Worm (Caenorhabditis elegans): ENCODE data around the gene srg-32.

The srg-32 gene

DNA sequence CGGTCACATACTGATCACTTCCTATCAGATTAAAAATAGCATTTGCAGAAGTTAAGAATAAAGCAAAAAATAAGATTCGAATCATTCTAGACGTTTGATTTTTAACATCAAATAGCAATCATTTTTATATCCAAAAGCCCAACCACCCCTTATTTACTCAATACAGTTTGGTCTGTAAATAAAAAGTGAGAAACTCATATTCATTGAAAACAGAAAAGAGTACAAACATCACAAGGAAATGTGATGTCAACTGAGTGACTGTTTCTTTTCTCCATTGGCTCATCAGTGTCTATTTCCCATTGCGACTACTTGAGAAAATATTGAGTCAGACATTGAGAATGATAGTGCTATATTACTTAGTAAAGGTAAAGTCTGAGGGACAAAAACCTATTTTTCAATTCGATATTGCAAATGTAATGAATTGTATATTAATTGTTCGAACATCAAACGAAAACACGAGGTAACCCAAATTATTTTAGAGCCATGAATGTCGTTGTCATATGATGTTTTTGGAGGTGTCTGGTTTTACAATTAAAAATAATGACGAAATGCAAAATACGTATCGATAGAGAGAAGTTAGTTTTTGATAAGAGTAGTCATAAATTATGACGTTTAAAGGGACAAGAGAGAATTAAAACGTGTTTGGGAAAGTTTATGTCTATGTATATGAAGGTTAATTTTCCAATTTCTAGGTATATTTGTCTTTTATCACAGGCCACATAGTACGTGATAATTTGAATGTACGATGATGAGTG, 1.4 kb upstream of the srg-32 start, which contains the start of gene ttr-23:
TSS of gene ttr-23 (minus strand) at position 87 of the 755 bp plus-strand sequence.
- TF ChIP-seq unc-39 (tag; optimal IDR thresholded peaks at IDR 0.05) (no peak), crh-2 (tag; optimal IDR thresholded peaks at IDR 0.05) (peak; percentile 32), nhr-21 (tag; optimal IDR thresholded peaks at IDR 0.05) (no peak), fos-1 (tag; optimal IDR thresholded peaks at IDR 0.05) (peak; percentile 44), lin-11 (tag; optimal IDR thresholded peaks at IDR 0.05) (no peak), nhr-129 (tag; optimal IDR thresholded peaks at IDR 0.05) (peak; percentile 54), nhr-11 (tag; optimal IDR thresholded peaks at IDR 0.05) (no peak)

DNA sequence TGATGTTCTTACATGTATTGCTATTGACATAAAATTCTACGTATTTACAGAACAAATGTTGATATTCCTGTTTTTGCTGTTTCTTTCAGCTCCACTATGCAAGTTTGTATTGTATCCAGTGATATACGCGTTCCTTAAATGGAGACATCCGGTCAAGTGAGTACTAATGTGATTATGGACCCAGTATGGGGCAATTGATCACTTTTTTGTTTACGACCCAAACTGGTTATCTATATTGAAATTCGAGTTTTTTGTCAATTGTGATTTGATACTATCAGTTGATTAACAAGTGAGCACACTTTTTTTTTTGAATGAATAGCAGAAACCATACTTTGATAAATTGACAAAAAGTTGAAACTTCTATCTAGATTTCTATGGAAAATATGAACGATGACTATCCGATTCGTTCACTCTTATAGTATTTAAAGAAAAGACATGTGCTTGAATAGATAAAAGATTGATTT, 6.7 kb downstream of the srg-32 start, which contains the start of gene T21C9.6:
TSS of gene T21C9.6 (plus strand) at position 51 of the 464 bp plus-strand sequence.
- TF ChIP-seq lin-13 (GFP tag; optimal IDR thresholded peaks at IDR 0.05) (no peak), fos-1 (tag; optimal IDR thresholded peaks at IDR 0.05) (peak; percentile 30)

DNA sequence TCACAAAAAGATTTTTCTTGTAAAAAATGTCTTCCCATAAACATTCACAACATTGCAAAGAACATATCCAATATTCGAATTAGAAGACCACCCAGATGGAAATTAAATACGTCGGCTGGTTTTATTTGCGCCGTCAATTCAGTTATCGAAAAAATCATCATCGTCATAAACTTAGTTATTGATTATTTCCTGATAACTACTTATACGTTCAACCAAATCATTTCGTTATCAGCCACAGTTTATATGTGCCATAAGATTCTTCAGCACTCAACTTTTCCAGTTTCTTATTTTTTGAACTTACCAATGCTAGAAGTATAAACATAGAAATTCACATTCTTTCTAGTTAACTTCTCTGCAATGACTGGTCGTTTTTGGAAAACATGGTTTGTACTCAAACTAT, 8.0 kb downstream of the srg-32 start:
- peak; percentile 32 for TF ChIP-seq sma-9 (GFP tag; optimal IDR thresholded peaks at IDR 0.05)
- TF ChIP-seq sma-9 (tag; optimal IDR thresholded peaks at IDR 0.05), result no peak
- TF ChIP-seq gmeb-1 (tag; optimal IDR thresholded peaks at IDR 0.05), result peak; percentile 5
- TF ChIP-seq peb-1 (tag; optimal IDR thresholded peaks at IDR 0.05), result no peak
- TF ChIP-seq crh-2 (tag; optimal IDR thresholded peaks at IDR 0.05), result peak; percentile 23
- TF ChIP-seq nhr-129 (tag; optimal IDR thresholded peaks at IDR 0.05), result no peak
- TF ChIP-seq nhr-77 (tag; optimal IDR thresholded peaks at IDR 0.05), result no peak
- peak; percentile 83 for TF ChIP-seq fos-1 (tag; optimal IDR thresholded peaks at IDR 0.05)
- peak; percentile 46 for TF ChIP-seq skn-1 (tag; optimal IDR thresholded peaks at IDR 0.05)
- no peak for TF ChIP-seq ztf-4 (tag; optimal IDR thresholded peaks at IDR 0.05)

DNA sequence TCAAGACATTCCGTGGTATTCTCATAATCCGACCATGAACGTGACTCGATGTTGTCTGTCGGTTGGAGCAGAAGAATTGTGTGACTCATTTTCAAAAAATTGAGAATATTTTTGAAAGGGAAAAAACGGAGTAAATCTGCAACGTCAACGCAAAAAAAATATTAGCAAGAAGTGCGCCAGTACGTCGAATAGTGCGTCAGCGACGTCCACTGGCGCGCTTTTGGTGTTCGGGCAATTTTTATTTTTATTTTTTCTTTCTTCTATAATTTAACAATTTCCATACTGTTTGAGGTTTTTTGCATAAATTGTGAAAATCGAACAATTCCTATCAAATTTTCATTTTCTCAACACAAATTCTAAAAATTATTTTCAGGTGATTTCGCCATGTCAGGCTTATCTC, 9.7 kb downstream of the srg-32 start, which contains the start of the genes erh-1 and lpd-9:
TSS of gene erh-1 (minus strand) at position 204 of the 400 bp plus-strand sequence.
TSS of gene lpd-9 (plus strand) at position 368 of the 400 bp plus-strand sequence.
- TF ChIP-seq nhr-11 (tag; optimal IDR thresholded peaks at IDR 0.05) (no peak), nhr-129 (tag; optimal IDR thresholded peaks at IDR 0.05) (peak; percentile 51), ztf-1 (GFP tag; conservative IDR thresholded peaks at IDR 0.05) (no peak), mdl-1 (tag; optimal IDR thresholded peaks at IDR 0.05) (no peak), fos-1 (tag; optimal IDR thresholded peaks at IDR 0.05) (peak; percentile 29), lin-39 (tag; optimal IDR thresholded peaks at IDR 0.05) (no peak), unc-62 (GFP tag; optimal IDR thresholded peaks at IDR 0.05) (no peak), C34F6.9 (tag; optimal IDR thresholded peaks at IDR 0.05) (peak; percentile 90), blmp-1 (tag; optimal IDR thresholded peaks at IDR 0.05; ENCODE audit: insufficient read depth) (peak; percentile 17), elt-1 (tag; optimal IDR thresholded peaks at IDR 0.05) (no peak), nhr-237 (tag; optimal IDR thresholded peaks at IDR 0.05) (no peak), ztf-4 (tag; optimal IDR thresholded peaks at IDR 0.05) (no peak), nhr-12 (tag; optimal IDR thresholded peaks at IDR 0.05) (no peak), nhr-6 (tag; optimal IDR thresholded peaks at IDR 0.05) (no peak), lin-11 (tag; optimal IDR thresholded peaks at IDR 0.05) (peak; percentile 56), crh-2 (tag; optimal IDR thresholded peaks at IDR 0.05) (peak; percentile 59), ZK546.5 (tag; optimal IDR thresholded peaks at IDR 0.05) (no peak), nhr-25 (tag; optimal IDR thresholded peaks at IDR 0.05) (no peak), R02D3.7 (tag; optimal IDR thresholded peaks at IDR 0.05) (peak; percentile 2), nhr-77 (tag; optimal IDR thresholded peaks at IDR 0.05) (no peak), Y55F3AM.14 (GFP tag; optimal IDR thresholded peaks at IDR 0.05) (no peak), nhr-21 (tag; optimal IDR thresholded peaks at IDR 0.05) (peak; percentile 61), dmd-4 (tag; optimal IDR thresholded peaks at IDR 0.05) (no peak), F13H6.1 (tag; optimal IDR thresholded peaks at IDR 0.05) (peak; percentile 79), ama-1 (optimal IDR thresholded peaks at IDR 0.05) (no peak), aly-2 (tag; optimal IDR thresholded peaks at IDR 0.05) (no peak), ceh-82 (tag; optimal IDR thresholded peaks at IDR 0.05) (no peak), ztf-11 (tag; optimal IDR thresholded peaks at IDR 0.05) (no peak), sem-4 (tag; optimal IDR thresholded peaks at IDR 0.05) (peak; percentile 25), gmeb-1 (tag; optimal IDR thresholded peaks at IDR 0.05) (peak; percentile 85), elt-3 (tag; optimal IDR thresholded peaks at IDR 0.05) (no peak), unc-55 (GFP tag; optimal IDR thresholded peaks at IDR 0.05) (peak; percentile 89), unc-39 (tag; optimal IDR thresholded peaks at IDR 0.05) (no peak), lsy-2 (tag; optimal IDR thresholded peaks at IDR 0.05) (peak; percentile 81 to 86), sma-3 (GFP tag; optimal IDR thresholded peaks at IDR 0.05) (peak; percentile 65), mab-5 (tag; optimal IDR thresholded peaks at IDR 0.05) (peak; percentile 72), snpc-4 (tag; optimal IDR thresholded peaks at IDR 0.05) (peak; percentile 49), egl-27 (tag; optimal IDR thresholded peaks at IDR 0.05) (peak; percentile 79), skn-1 (tag; optimal IDR thresholded peaks at IDR 0.05) (no peak), lin-13 (GFP tag; optimal IDR thresholded peaks at IDR 0.05) (peak; percentile 50), ceh-16 (tag; optimal IDR thresholded peaks at IDR 0.05) (no peak), sma-9 (GFP tag; optimal IDR thresholded peaks at IDR 0.05) (peak; percentile 85), sma-9 (tag; optimal IDR thresholded peaks at IDR 0.05) (no peak), peb-1 (tag; optimal IDR thresholded peaks at IDR 0.05) (no peak)

Measured in whole organism, L2 larva.